ENCODE assay signal across 1 fruit fly cellular context in the genomic region with DNA sequence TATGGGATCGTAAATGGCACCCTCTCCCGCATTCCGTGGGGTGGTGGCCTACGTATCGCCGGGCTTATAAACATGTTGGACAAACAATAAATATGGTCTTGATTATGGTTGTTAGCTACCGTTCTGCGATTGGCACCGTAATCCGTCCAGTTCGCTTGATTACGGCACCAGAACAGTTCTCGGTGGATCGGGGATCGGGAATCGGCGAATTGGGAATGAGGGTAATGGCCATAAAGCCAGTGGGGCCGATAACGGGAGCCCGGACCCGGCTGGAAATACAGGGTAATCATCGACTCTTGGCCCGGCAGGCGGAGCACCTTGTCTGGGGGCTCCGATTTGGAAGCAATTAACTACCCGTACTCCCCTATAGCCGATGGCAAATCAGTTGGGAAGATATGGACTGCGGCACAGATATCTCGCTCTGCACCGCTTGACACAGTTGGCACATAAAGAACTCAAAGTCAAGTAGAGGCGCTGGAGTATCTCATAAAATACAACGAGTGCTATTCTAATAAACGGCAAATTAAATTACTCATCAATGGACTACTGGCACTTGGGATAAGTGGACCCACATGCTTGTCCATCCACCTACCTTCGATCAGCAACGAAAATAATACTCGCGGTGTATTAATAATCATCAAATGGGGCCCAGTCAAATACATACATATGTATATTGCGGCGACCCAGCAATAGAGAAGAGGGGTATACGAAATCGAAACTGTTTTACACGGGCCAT.
TF ChIP-seq lines count a peak whose summit lies in the region.

No protein-coding gene starts in this region.

TF ChIP-seq in whole organism, embryonic, 481 proteins besides CTCF, POLR2A, EP300 and RAD21 (continued from another document):
- no peak for TF ChIP-seq jing (GFP tag; optimal IDR thresholded peaks at IDR 0.05; lab: Kevin White, UChicago)
- no peak for TF ChIP-seq NC2α (GFP tag; optimal IDR thresholded peaks at IDR 0.05; lab: Kevin White, UChicago)
- no peak for TF ChIP-seq Poxn (GFP tag; IDR thresholded peaks at IDR 0.05; lab: Robert Waterston, UW)
- TF ChIP-seq Med (GFP tag; lab: Kevin White, UChicago): peak; percentile 67
- TF ChIP-seq CG2678 (tag; optimal IDR thresholded peaks at IDR 0.05; lab: Kevin White, UChicago): peak; percentile 16
- no peak for TF ChIP-seq HHEX (GFP tag; optimal IDR thresholded peaks at IDR 0.05; lab: Kevin White, UChicago)
- TF ChIP-seq Dp (GFP tag; optimal IDR thresholded peaks at IDR 0.05; lab: Kevin White, UChicago): no peak
- no peak for TF ChIP-seq pho (GFP tag; optimal IDR thresholded peaks at IDR 0.05; lab: Kevin White, UChicago)
- TF ChIP-seq lov (optimal IDR thresholded peaks at IDR 0.05; lab: Kevin White, UChicago): no peak
- no peak for TF ChIP-seq lov (GFP tag; IDR thresholded peaks at IDR 0.05; lab: Robert Waterston, UW)
- TF ChIP-seq grn (GFP tag; optimal IDR thresholded peaks at IDR 0.05; lab: Kevin White, UChicago): peak; percentile 32
- TF ChIP-seq CG7372 (GFP tag; IDR thresholded peaks at IDR 0.05; lab: Robert Waterston, UW): no peak
- TF ChIP-seq CG12071 (GFP tag; optimal IDR thresholded peaks at IDR 0.05; lab: Kevin White, UChicago): peak; percentile 22
- peak in 1 of 2 experiments; percentile 61 for TF ChIP-seq Pdp1 (GFP tag; optimal IDR thresholded peaks at IDR 0.05; lab: Kevin White, UChicago)
- no peak for TF ChIP-seq sna (GFP tag; IDR thresholded peaks at IDR 0.05; lab: Robert Waterston, UW; ENCODE audit: partially characterized antibody)
- TF ChIP-seq sr (GFP tag; IDR thresholded peaks at IDR 0.05; lab: Robert Waterston, UW): no peak
- no peak for TF ChIP-seq CG12659 (GFP tag; optimal IDR thresholded peaks at IDR 0.05; lab: Kevin White, UChicago)
- peak; percentile 19 for TF ChIP-seq Ets65A (GFP tag; lab: Kevin White, UChicago)
- no peak for TF ChIP-seq CG4424 (GFP tag; optimal IDR thresholded peaks at IDR 0.05; lab: Kevin White, UChicago)
- TF ChIP-seq tll (GFP tag; optimal IDR thresholded peaks at IDR 0.05; lab: Kevin White, UChicago): no peak
- TF ChIP-seq Ssrp (tag; optimal IDR thresholded peaks at IDR 0.05; lab: Kevin White, UChicago): no peak
- no peak for TF ChIP-seq Hr51 (GFP tag; optimal IDR thresholded peaks at IDR 0.05; lab: Kevin White, UChicago)
- no peak for TF ChIP-seq croc (GFP tag; conservative IDR thresholded peaks at IDR 0.05; lab: Robert Waterston, UW)
- TF ChIP-seq gsb (GFP tag; IDR thresholded peaks at IDR 0.05; lab: Robert Waterston, UW): no peak
- TF ChIP-seq Atf6 (GFP tag; IDR thresholded peaks at IDR 0.05; lab: Robert Waterston, UW): no peak
- TF ChIP-seq D19B (GFP tag; optimal IDR thresholded peaks at IDR 0.05; lab: Kevin White, UChicago): peak; percentile 6
- no peak for TF ChIP-seq tup (GFP tag; optimal IDR thresholded peaks at IDR 0.05; lab: Kevin White, UChicago)
- TF ChIP-seq zfh1 (GFP tag; IDR thresholded peaks at IDR 0.05; lab: Robert Waterston, UW): no peak
- TF ChIP-seq p53 (GFP tag; optimal IDR thresholded peaks at IDR 0.05; lab: Kevin White, UChicago): no peak
- no peak for TF ChIP-seq ATbp (GFP tag; optimal IDR thresholded peaks at IDR 0.05; lab: Kevin White, UChicago)
- peak; percentile 22; the same call in 1 of the 3 replicates for TF ChIP-seq ci (GFP tag; IDR thresholded peaks at IDR 0.05; lab: Robert Waterston, UW)
- no peak for TF ChIP-seq Jarid2 (GFP tag; optimal IDR thresholded peaks at IDR 0.05; lab: Kevin White, UChicago)
- peak; percentile 91 for TF ChIP-seq sug (tag; optimal IDR thresholded peaks at IDR 0.05; lab: Kevin White, UChicago)
- TF ChIP-seq zen2 (GFP tag; IDR thresholded peaks at IDR 0.05; lab: Robert Waterston, UW; ENCODE audit: partially characterized antibody): no peak
- TF ChIP-seq E2f1 (GFP tag; IDR thresholded peaks at IDR 0.05; lab: Robert Waterston, UW): no peak
- TF ChIP-seq CG14014 (GFP tag; IDR thresholded peaks at IDR 0.05; lab: Robert Waterston, UW): no peak
- peak; percentile 71 for TF ChIP-seq CG12769 (tag; optimal IDR thresholded peaks at IDR 0.05; lab: Kevin White, UChicago)
- TF ChIP-seq Doc2 (GFP tag; IDR thresholded peaks at IDR 0.05; lab: Robert Waterston, UW): no peak
- TF ChIP-seq CG18599 (GFP tag; optimal IDR thresholded peaks at IDR 0.05; lab: Kevin White, UChicago): peak; percentile 7
- TF ChIP-seq Neu2 (GFP tag; optimal IDR thresholded peaks at IDR 0.05; lab: Kevin White, UChicago; ENCODE audit: borderline replicate concordance): no peak
- TF ChIP-seq onecut (GFP tag; IDR thresholded peaks at IDR 0.05; lab: Robert Waterston, UW): no peak
- TF ChIP-seq dysf (GFP tag; IDR thresholded peaks at IDR 0.05; lab: Robert Waterston, UW): no peak
- TF ChIP-seq CG11093 (GFP tag; IDR thresholded peaks at IDR 0.05; lab: Robert Waterston, UW): no peak
- TF ChIP-seq Atf3 (GFP tag; optimal IDR thresholded peaks at IDR 0.05; lab: Kevin White, UChicago): no peak
- no peak for TF ChIP-seq kay (GFP tag; optimal IDR thresholded peaks at IDR 0.05; lab: Kevin White, UChicago)
- TF ChIP-seq slbo (GFP tag; IDR thresholded peaks at IDR 0.05; lab: Robert Waterston, UW): no peak
- no peak for TF ChIP-seq Hr3 (GFP tag; optimal IDR thresholded peaks at IDR 0.05; lab: Kevin White, UChicago)
- no peak for TF ChIP-seq CG8359 (GFP tag; optimal IDR thresholded peaks at IDR 0.05; lab: Kevin White, UChicago; ENCODE audit: borderline replicate concordance)
- peak; percentile 39 for TF ChIP-seq CG10543 (GFP tag; optimal IDR thresholded peaks at IDR 0.05; lab: Kevin White, UChicago)
- no peak for TF ChIP-seq CG9215 (GFP tag; IDR thresholded peaks at IDR 0.05; lab: Robert Waterston, UW)
- no peak for TF ChIP-seq CG9437 (GFP tag; optimal IDR thresholded peaks at IDR 0.05; lab: Kevin White, UChicago)
- no peak for TF ChIP-seq C15 (GFP tag; IDR thresholded peaks at IDR 0.05; lab: Robert Waterston, UW)
- TF ChIP-seq Hey (tag; optimal IDR thresholded peaks at IDR 0.05; lab: Kevin White, UChicago): peak; percentile 99
- TF ChIP-seq CG5180 (GFP tag; optimal IDR thresholded peaks at IDR 0.05; lab: Kevin White, UChicago): no peak
- no peak for TF ChIP-seq CG15073 (GFP tag; optimal IDR thresholded peaks at IDR 0.05; lab: Kevin White, UChicago)
- TF ChIP-seq hb (GFP tag; IDR thresholded peaks at IDR 0.05; lab: Robert Waterston, UW; ENCODE audit: partially characterized antibody): no peak
- TF ChIP-seq twi (tag; optimal IDR thresholded peaks at IDR 0.05; lab: Kevin White, UChicago): no peak
- TF ChIP-seq Sox102F (GFP tag; optimal IDR thresholded peaks at IDR 0.05; lab: Kevin White, UChicago): no peak
- TF ChIP-seq ato (GFP tag; IDR thresholded peaks at IDR 0.05; lab: Robert Waterston, UW; ENCODE audit: partially characterized antibody): no peak
- no peak for TF ChIP-seq Hmr (GFP tag; optimal IDR thresholded peaks at IDR 0.05; lab: Kevin White, UChicago)
- no peak for TF ChIP-seq CG14667 (GFP tag; IDR thresholded peaks at IDR 0.05; lab: Robert Waterston, UW)
- TF ChIP-seq GATAe (GFP tag; conservative IDR thresholded peaks at IDR 0.05; lab: Robert Waterston, UW): 0 out of 2 replicates have a peak, but pooled peaks have one; percentile 16
- no peak for TF ChIP-seq unpg (GFP tag; optimal IDR thresholded peaks at IDR 0.05; lab: Kevin White, UChicago)
- TF ChIP-seq ara (GFP tag; IDR thresholded peaks at IDR 0.05; lab: Robert Waterston, UW): no peak
- TF ChIP-seq Asciz (GFP tag; optimal IDR thresholded peaks at IDR 0.05; lab: Kevin White, UChicago): peak; percentile 14
- no peak for TF ChIP-seq disco-r (GFP tag; optimal IDR thresholded peaks at IDR 0.05; lab: Kevin White, UChicago)
- TF ChIP-seq repo (GFP tag; optimal IDR thresholded peaks at IDR 0.05; lab: Kevin White, UChicago): no peak
- TF ChIP-seq ab (GFP tag; optimal IDR thresholded peaks at IDR 0.05; lab: Kevin White, UChicago): no peak
- TF ChIP-seq B-H2 (GFP tag; optimal IDR thresholded peaks at IDR 0.05; lab: Kevin White, UChicago): no peak
- TF ChIP-seq CG8924 (tag; optimal IDR thresholded peaks at IDR 0.05; lab: Kevin White, UChicago): no peak
- no peak for TF ChIP-seq chif (GFP tag; optimal IDR thresholded peaks at IDR 0.05; lab: Kevin White, UChicago)
- TF ChIP-seq Xbp1 (GFP tag; optimal IDR thresholded peaks at IDR 0.05; lab: Kevin White, UChicago): no peak
- TF ChIP-seq CG8281 (tag; optimal IDR thresholded peaks at IDR 0.05; lab: Kevin White, UChicago): no peak
- TF ChIP-seq emc (GFP tag; optimal IDR thresholded peaks at IDR 0.05; lab: Kevin White, UChicago): no peak
- no peak for TF ChIP-seq Dip2 (GFP tag; IDR thresholded peaks at IDR 0.05; lab: Robert Waterston, UW)
- no peak for TF ChIP-seq CG12236 (GFP tag; optimal IDR thresholded peaks at IDR 0.05; lab: Kevin White, UChicago)
- TF ChIP-seq trem (tag; optimal IDR thresholded peaks at IDR 0.05; lab: Kevin White, UChicago): no peak
- no peak for TF ChIP-seq CG11456 (GFP tag; IDR thresholded peaks at IDR 0.05; lab: Robert Waterston, UW)
- no peak for TF ChIP-seq CG17359 (tag; optimal IDR thresholded peaks at IDR 0.05; lab: Kevin White, UChicago)
- no peak for TF ChIP-seq cas (GFP tag; IDR thresholded peaks at IDR 0.05; lab: Robert Waterston, UW)
- TF ChIP-seq Atf-2 (GFP tag; optimal IDR thresholded peaks at IDR 0.05; lab: Kevin White, UChicago): no peak
- no peak for TF ChIP-seq bigmax (GFP tag; optimal IDR thresholded peaks at IDR 0.05; lab: Kevin White, UChicago)
- no peak for TF ChIP-seq CG11504 (tag; optimal IDR thresholded peaks at IDR 0.05; lab: Kevin White, UChicago)
- TF ChIP-seq sens (GFP tag; lab: Kevin White, UChicago): no peak
- TF ChIP-seq lab (GFP tag; optimal IDR thresholded peaks at IDR 0.05; lab: Kevin White, UChicago): peak; percentile 20
- TF ChIP-seq chinmo (GFP tag; IDR thresholded peaks at IDR 0.05; lab: Robert Waterston, UW; ENCODE audit: partially characterized antibody): no peak
- TF ChIP-seq CG16779 (GFP tag; IDR thresholded peaks at IDR 0.05; lab: Robert Waterston, UW): no peak
- TF ChIP-seq CG13123 (GFP tag; optimal IDR thresholded peaks at IDR 0.05; lab: Kevin White, UChicago): no peak
